Fruit fly (Drosophila melanogaster): ENCODE results near the gene dgt1.
A peak's percentile ranks its signal among the peaks of the same experiment; 100 is the strongest.

dm6 chr3R:29876733-29877193, 19.5 kb upstream of the dgt1 start, which contains the start of gene CG31038:
- peak; percentile 71 for TF ChIP-seq fkh (GFP tag; optimal IDR thresholded peaks at IDR 0.05)
- peak; percentile 10 for TF ChIP-seq Hr39 (GFP tag; optimal IDR thresholded peaks at IDR 0.05)
- TF ChIP-seq CG8319 (GFP tag; optimal IDR thresholded peaks at IDR 0.05), result peak; percentile 19
- no peak for TF ChIP-seq CG11902 (GFP tag; optimal IDR thresholded peaks at IDR 0.05)
- peak; percentile 35 for TF ChIP-seq Sox102F (GFP tag; optimal IDR thresholded peaks at IDR 0.05)
- no peak for TF ChIP-seq CG11294 (GFP tag; IDR thresholded peaks at IDR 0.05)
- TF ChIP-seq CG3032 (tag; optimal IDR thresholded peaks at IDR 0.05), result peak; percentile 22

All from whole organism, prepupa.